Fruit fly (Drosophila melanogaster): ENCODE data around the gene unc-13-4A.

Gene unc-13-4A

DNA sequence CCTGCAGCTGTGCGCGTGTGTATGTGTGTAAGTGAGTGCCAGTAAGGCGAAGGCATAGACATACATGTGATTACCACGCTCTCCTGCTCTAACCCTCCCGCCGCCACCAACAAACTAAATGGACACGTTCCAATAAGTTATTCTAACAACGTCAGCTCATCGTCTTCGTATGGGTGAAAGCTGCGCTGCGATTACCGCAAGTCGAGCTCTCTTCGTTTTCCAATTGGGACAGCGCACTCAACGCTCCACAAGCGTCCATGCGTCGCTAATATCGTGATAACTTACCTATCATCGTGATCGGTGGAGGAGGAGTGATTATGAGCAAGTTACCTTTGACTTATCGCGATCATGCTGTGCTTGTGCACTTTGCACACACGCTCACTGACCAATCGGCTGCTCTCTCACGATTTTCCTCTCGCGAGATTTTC lies 48.4 kb upstream of the unc-13-4A start (continued):
- TF ChIP-seq CG11085 (GFP tag; IDR thresholded peaks at IDR 0.05) (no peak), CG17829 (tag; optimal IDR thresholded peaks at IDR 0.05) (peak; percentile 9), CG18262 (tag; optimal IDR thresholded peaks at IDR 0.05) (peak; percentile 2), pzg (GFP tag; optimal IDR thresholded peaks at IDR 0.05) (no peak), eve (GFP tag; optimal IDR thresholded peaks at IDR 0.05) (no peak), CG10462 (GFP tag; optimal IDR thresholded peaks at IDR 0.05) (no peak), CG5180 (GFP tag; optimal IDR thresholded peaks at IDR 0.05) (no peak), fd64A (GFP tag; optimal IDR thresholded peaks at IDR 0.05) (no peak), ham (GFP tag; IDR thresholded peaks at IDR 0.05) (no peak), CG10209 (GFP tag; optimal IDR thresholded peaks at IDR 0.05) (no peak), CG2120 (GFP tag; optimal IDR thresholded peaks at IDR 0.05) (no peak), tup (GFP tag; optimal IDR thresholded peaks at IDR 0.05) (no peak), Camta (GFP tag; optimal IDR thresholded peaks at IDR 0.05) (no peak), CG4730 (GFP tag; IDR thresholded peaks at IDR 0.05) (no peak), CG8089 (GFP tag; optimal IDR thresholded peaks at IDR 0.05) (no peak), nom (GFP tag; optimal IDR thresholded peaks at IDR 0.05) (peak; percentile 57), Ravus (GFP tag; IDR thresholded peaks at IDR 0.05) (no peak), da (GFP tag; optimal IDR thresholded peaks at IDR 0.05) (no peak), prd (optimal IDR thresholded peaks at IDR 0.05) (no peak), prd (GFP tag; IDR thresholded peaks at IDR 0.05) (peak; percentile 32; the same call in 1 of the 3 replicates), CG2875 (GFP tag; optimal IDR thresholded peaks at IDR 0.05) (no peak), HmgD (GFP tag; optimal IDR thresholded peaks at IDR 0.05) (no peak), Side (GFP tag; optimal IDR thresholded peaks at IDR 0.05) (no peak), trem (tag; optimal IDR thresholded peaks at IDR 0.05) (peak; percentile 33), pb (GFP tag; optimal IDR thresholded peaks at IDR 0.05) (no peak), CG17359 (tag; optimal IDR thresholded peaks at IDR 0.05) (peak; percentile 75), klu (GFP tag; IDR thresholded peaks at IDR 0.05) (no peak), nerfin-2 (GFP tag; IDR thresholded peaks at IDR 0.05; ENCODE audit: partially characterized antibody) (no peak), CG43689 (GFP tag; IDR thresholded peaks at IDR 0.05) (no peak), CG14441 (GFP tag; IDR thresholded peaks at IDR 0.05) (peak; percentile 31; the same call in 1 of the 2 replicates), sens (GFP tag) (peak; percentile 71), tgo (GFP tag; IDR thresholded peaks at IDR 0.05) (no peak), vfl (GFP tag; optimal IDR thresholded peaks at IDR 0.05) (no peak), Dip3 (GFP tag; optimal IDR thresholded peaks at IDR 0.05) (no peak), BtbVII (GFP tag; optimal IDR thresholded peaks at IDR 0.05) (no peak), ab (GFP tag; optimal IDR thresholded peaks at IDR 0.05) (no peak), Sin3A (optimal IDR thresholded peaks at IDR 0.05) (no peak), CG14965 (GFP tag; optimal IDR thresholded peaks at IDR 0.05; ENCODE audit: borderline replicate concordance) (no peak), ftz-f1 (GFP tag; optimal IDR thresholded peaks at IDR 0.05) (no peak), CG30403 (GFP tag; optimal IDR thresholded peaks at IDR 0.05) (peak; percentile 13), CG8281 (tag; optimal IDR thresholded peaks at IDR 0.05) (no peak), zfh2 (GFP tag; optimal IDR thresholded peaks at IDR 0.05) (no peak), Dref (GFP tag; IDR thresholded peaks at IDR 0.05) (no peak), Vsx1 (GFP tag; optimal IDR thresholded peaks at IDR 0.05) (no peak), Sox100B (GFP tag; optimal IDR thresholded peaks at IDR 0.05) (no peak), CG17912 (GFP tag; optimal IDR thresholded peaks at IDR 0.05) (no peak), Sry-δ (GFP tag; optimal IDR thresholded peaks at IDR 0.05) (no peak), CG32532 (GFP tag; IDR thresholded peaks at IDR 0.05) (no peak), CG9932 (GFP tag; IDR thresholded peaks at IDR 0.05) (no peak), lov (optimal IDR thresholded peaks at IDR 0.05) (no peak), lov (GFP tag; IDR thresholded peaks at IDR 0.05) (0 out of 3 replicates have a peak, but pooled peaks have one; percentile 42), Elba2 (GFP tag; optimal IDR thresholded peaks at IDR 0.05) (peak; percentile 88), Fer3 (tag; optimal IDR thresholded peaks at IDR 0.05) (no peak)
